Fruit fly (Drosophila melanogaster): ENCODE data around the gene Tpr2.

- TF ChIP-seq CG8159 (tag; optimal IDR thresholded peaks at IDR 0.05): peak; percentile 14
- no peak for TF ChIP-seq D1 (tag; optimal IDR thresholded peaks at IDR 0.05)
- no peak for TF ChIP-seq EcR (GFP tag; optimal IDR thresholded peaks at IDR 0.05)
- TF ChIP-seq CG9948 (tag; optimal IDR thresholded peaks at IDR 0.05): no peak
- TF ChIP-seq CG12605 (GFP tag; IDR thresholded peaks at IDR 0.05): no peak
- TF ChIP-seq fd96Ca (GFP tag; IDR thresholded peaks at IDR 0.05): no peak
- TF ChIP-seq CG4496 (GFP tag; IDR thresholded peaks at IDR 0.05): no peak
- no peak for TF ChIP-seq CG32121 (GFP tag; IDR thresholded peaks at IDR 0.05)
- TF ChIP-seq CG34367 (tag; optimal IDR thresholded peaks at IDR 0.05): no peak
- no peak for TF ChIP-seq Snoo (tag; optimal IDR thresholded peaks at IDR 0.05)
- TF ChIP-seq CG15710 (tag; optimal IDR thresholded peaks at IDR 0.05): no peak
- TF ChIP-seq gl (tag; optimal IDR thresholded peaks at IDR 0.05): no peak
- no peak for TF ChIP-seq CG14655 (GFP tag; optimal IDR thresholded peaks at IDR 0.05)
These were observed 50.0 kb downstream of the Tpr2 start for dm6 chr2L:16541318-16541717.
